Worm (Caenorhabditis elegans) whole organism, L4 larva: ENCODE data around the gene ftr-1.

ENCODE experiments used
- ama-1 ChIP-seq: fragments of 150-350 bp; optimal IDR thresholded peaks from 2 replicates; lab custom pipeline; 2014; ENCODE audit warnings: inconsistent platforms, mixed read lengths
- attf-4 ChIP-seq: sonication (generic microtip); optimal IDR thresholded peaks from 3 replicates; lab custom pipeline; 2017; ENCODE audit warnings: missing biosample characterization, missing genetic modification characterization
- ceh-28 ChIP-seq: fragments of 150-350 bp; optimal IDR thresholded peaks from 2 replicates; lab custom pipeline; 2014; ENCODE audit warnings: missing biosample characterization, missing genetic modification reagents, missing genetic modification characterization
- ceh-62 ChIP-seq: sonication (generic microtip); optimal IDR thresholded peaks from 2 replicates; lab custom pipeline; 2017; ENCODE audit warnings: missing biosample characterization, missing genetic modification characterization
- daf-12 ChIP-seq: fragments of 150-350 bp; optimal IDR thresholded peaks from 2 replicates; lab custom pipeline; 2014; ENCODE audit warnings: missing biosample characterization, missing genetic modification reagents, missing genetic modification characterization
- fos-1 ChIP-seq: fragments of 150-350 bp; optimal IDR thresholded peaks from 2 replicates; lab custom pipeline; 2014; ENCODE audit warnings: missing biosample characterization, missing genetic modification characterization
- hif-1 ChIP-seq, 2 experiments: sonication (generic microtip); optimal IDR thresholded peaks; 2 replicates each; lab custom pipeline; 2016 to 2017; ENCODE audit warnings: missing compliant biosample characterization in 2 of 2, missing genetic modification characterization in 2 of 2, missing genetic modification reagents in 2 of 2, missing genotype in 2 of 2, mild to moderate bottlenecking in 1 of 2
- lir-3 ChIP-seq: sonication (generic microtip); optimal IDR thresholded peaks from 2 replicates; lab custom pipeline; 2016; ENCODE audit warnings: mild to moderate bottlenecking, missing genetic modification characterization, missing compliant biosample characterization
- nhr-28 ChIP-seq: fragments of 150-350 bp; optimal IDR thresholded peaks from 2 replicates; lab custom pipeline; 2014; ENCODE audit warnings: missing biosample characterization, missing genetic modification characterization
- rbr-2 ChIP-seq: sonication (generic microtip); optimal IDR thresholded peaks from 2 replicates; lab custom pipeline; 2016; ENCODE audit warnings: missing genotype, missing genetic modification characterization, missing compliant biosample characterization
- ztf-11 ChIP-seq: fragments of 150-350 bp; optimal IDR thresholded peaks from 2 replicates; lab custom pipeline; 2014; ENCODE audit warnings: missing biosample characterization, missing genetic modification characterization

ce11 chrV:20199658-20200057, 2.9 kb downstream of the ftr-1 start:
- no peak for TF ChIP-seq ama-1 (lab: Kevin White, UChicago)
- no peak for TF ChIP-seq nhr-28 (tag; lab: Kevin White, UChicago)
- no peak for TF ChIP-seq ceh-28
- no peak for TF ChIP-seq rbr-2 (tag; lab: Kevin White, UChicago)
- no peak for TF ChIP-seq lir-3 (tag; lab: Kevin White, UChicago)
- TF ChIP-seq ceh-62 (tag; lab: Kevin White, UChicago) = no peak
- no peak for TF ChIP-seq hif-1 (tag; optimal IDR thresholded peaks at IDR 0.05; lab: Kevin White, UChicago)
- no peak for TF ChIP-seq ztf-11
- TF ChIP-seq fos-1 (tag; lab: Kevin White, UChicago) = no peak
- no peak for TF ChIP-seq daf-12 (tag; lab: Kevin White, UChicago)
- TF ChIP-seq attf-4 (tag; lab: Kevin White, UChicago) = no peak
